Worm (Caenorhabditis elegans): ENCODE measurements around the gene sre-55.

sre-55 gene

DNA sequence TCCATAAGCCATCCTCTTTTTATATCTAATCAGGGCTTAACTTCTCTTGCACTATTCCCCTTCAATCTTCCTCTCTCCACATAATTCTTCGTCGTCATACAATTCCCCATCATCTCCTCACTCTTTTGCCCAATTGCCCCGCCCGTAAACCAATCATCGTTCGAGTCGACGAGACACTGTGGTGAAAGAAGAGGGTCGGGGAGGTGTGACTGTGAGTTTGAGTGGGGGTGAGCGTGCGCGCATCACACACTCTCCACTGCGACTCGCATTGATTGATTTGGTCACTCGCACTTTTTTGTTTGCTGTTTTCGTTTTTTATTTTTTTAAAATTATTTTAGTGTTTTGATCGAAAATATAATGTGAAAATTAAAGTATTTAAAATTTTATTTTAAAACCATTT is 10.1 kb downstream of the sre-55 start (continued):
- TF ChIP-seq nhr-25 (tag; optimal IDR thresholded peaks at IDR 0.05) (peak; percentile 63), elt-2 (tag; optimal IDR thresholded peaks at IDR 0.05) (peak; percentile 43)

- TF ChIP-seq sea-2 (GFP tag; optimal IDR thresholded peaks at IDR 0.05): no peak
- TF ChIP-seq fkh-10 (GFP tag; optimal IDR thresholded peaks at IDR 0.05): no peak
- TF ChIP-seq aly-2 (tag; optimal IDR thresholded peaks at IDR 0.05): no peak
- TF ChIP-seq snpc-4 (tag; optimal IDR thresholded peaks at IDR 0.05): no peak
- no peak for TF ChIP-seq unc-39 (tag; optimal IDR thresholded peaks at IDR 0.05)
- no peak for TF ChIP-seq R02D3.7 (tag; optimal IDR thresholded peaks at IDR 0.05)
- TF ChIP-seq egl-5 (tag; optimal IDR thresholded peaks at IDR 0.05): no peak
- TF ChIP-seq elt-3 (tag; optimal IDR thresholded peaks at IDR 0.05): no peak
- TF ChIP-seq lin-15B (tag; optimal IDR thresholded peaks at IDR 0.05): no peak
- no peak for TF ChIP-seq zag-1 (tag; optimal IDR thresholded peaks at IDR 0.05)
- no peak for TF ChIP-seq jun-1 (tag; optimal IDR thresholded peaks at IDR 0.05)
- no peak for TF ChIP-seq nhr-77 (tag; optimal IDR thresholded peaks at IDR 0.05)
- TF ChIP-seq tbx-2 (tag; optimal IDR thresholded peaks at IDR 0.05): no peak
- no peak for TF ChIP-seq ztf-11 (tag; optimal IDR thresholded peaks at IDR 0.05)
- no peak for TF ChIP-seq nfya-1 (tag; optimal IDR thresholded peaks at IDR 0.05; ENCODE audit: insufficient read depth)
These were observed 10.6 kb downstream of the sre-55 start, which contains the start of gene sop-2 for ce11 chrII:12339644-12340043. Gene sop-2, plus strand, starts transcription at chrII:12339944.

- peak; percentile 8 for TF ChIP-seq nfya-1 (tag; optimal IDR thresholded peaks at IDR 0.05; ENCODE audit: insufficient read depth)
- TF ChIP-seq nhr-23 (tag; optimal IDR thresholded peaks at IDR 0.05): peak; percentile 16
- TF ChIP-seq ceh-28 (tag; optimal IDR thresholded peaks at IDR 0.05): no peak
- no peak for TF ChIP-seq ceh-82 (tag; optimal IDR thresholded peaks at IDR 0.05)
- TF ChIP-seq lsy-12 (tag; optimal IDR thresholded peaks at IDR 0.05): no peak
- no peak for TF ChIP-seq nhr-77 (tag; optimal IDR thresholded peaks at IDR 0.05)
- no peak for TF ChIP-seq nhr-28 (tag; optimal IDR thresholded peaks at IDR 0.05)
- TF ChIP-seq aly-2 (tag; optimal IDR thresholded peaks at IDR 0.05): no peak
- TF ChIP-seq nhr-25 (tag; optimal IDR thresholded peaks at IDR 0.05): peak; percentile 25
- TF ChIP-seq mdl-1 (tag; optimal IDR thresholded peaks at IDR 0.05): no peak
- TF ChIP-seq pha-4 (tag; optimal IDR thresholded peaks at IDR 0.05): peak; percentile 83
- no peak for TF ChIP-seq nhr-11 (tag; optimal IDR thresholded peaks at IDR 0.05)
- TF ChIP-seq skn-1 (tag; optimal IDR thresholded peaks at IDR 0.05): no peak
- no peak for TF ChIP-seq fkh-2 (tag; optimal IDR thresholded peaks at IDR 0.05)
These were observed 12.6 kb downstream of the sre-55 start for ce11 chrII:12341566-12342223.

ce11 chrII:12342928-12343327 is 13.8 kb downstream of the sre-55 start:
- TF ChIP-seq nhr-67 (tag; optimal IDR thresholded peaks at IDR 0.05): no peak
- no peak for TF ChIP-seq elt-1 (tag; optimal IDR thresholded peaks at IDR 0.05)
- TF ChIP-seq R02D3.7 (tag; optimal IDR thresholded peaks at IDR 0.05): no peak
- no peak for TF ChIP-seq lin-15B (tag; optimal IDR thresholded peaks at IDR 0.05)
- no peak for TF ChIP-seq ama-1 (optimal IDR thresholded peaks at IDR 0.05)
- no peak for TF ChIP-seq sea-2 (GFP tag; optimal IDR thresholded peaks at IDR 0.05)
- TF ChIP-seq fkh-10 (GFP tag; optimal IDR thresholded peaks at IDR 0.05): no peak
- no peak for TF ChIP-seq nhr-77 (tag; optimal IDR thresholded peaks at IDR 0.05)
- TF ChIP-seq ztf-4 (tag; optimal IDR thresholded peaks at IDR 0.05): no peak
- no peak for TF ChIP-seq ztf-11 (tag; optimal IDR thresholded peaks at IDR 0.05)
- no peak for TF ChIP-seq nhr-12 (tag; optimal IDR thresholded peaks at IDR 0.05)
- TF ChIP-seq nhr-43 (tag; optimal IDR thresholded peaks at IDR 0.05; ENCODE audit: poor library complexity, severe bottlenecking): no peak
- no peak for TF ChIP-seq fkh-2 (tag; optimal IDR thresholded peaks at IDR 0.05)
- no peak for TF ChIP-seq nhr-11 (tag; optimal IDR thresholded peaks at IDR 0.05)
- no peak for TF ChIP-seq mdl-1 (tag; optimal IDR thresholded peaks at IDR 0.05)
- TF ChIP-seq aly-2 (tag; optimal IDR thresholded peaks at IDR 0.05): no peak

- TF ChIP-seq mdl-1 (tag; optimal IDR thresholded peaks at IDR 0.05) (no peak), skn-1 (tag; optimal IDR thresholded peaks at IDR 0.05) (no peak), tbx-2 (tag; optimal IDR thresholded peaks at IDR 0.05) (no peak), ceh-28 (tag; optimal IDR thresholded peaks at IDR 0.05) (no peak), unc-62 (GFP tag; optimal IDR thresholded peaks at IDR 0.05) (no peak), lsy-12 (tag; optimal IDR thresholded peaks at IDR 0.05) (no peak), egl-5 (tag; optimal IDR thresholded peaks at IDR 0.05) (no peak), elt-2 (tag; optimal IDR thresholded peaks at IDR 0.05) (no peak), ceh-82 (tag; optimal IDR thresholded peaks at IDR 0.05) (no peak), fkh-10 (GFP tag; optimal IDR thresholded peaks at IDR 0.05) (no peak), ztf-11 (tag; optimal IDR thresholded peaks at IDR 0.05) (no peak), egl-27 (tag; optimal IDR thresholded peaks at IDR 0.05) (no peak), ZK546.5 (tag; optimal IDR thresholded peaks at IDR 0.05) (no peak), snpc-4 (tag; optimal IDR thresholded peaks at IDR 0.05) (no peak), eor-1 (tag; optimal IDR thresholded peaks at IDR 0.05) (no peak), nhr-11 (tag; optimal IDR thresholded peaks at IDR 0.05) (no peak)
These were observed 14.6 kb downstream of the sre-55 start for ce11 chrII:12343710-12344109.
